Fruit fly (Drosophila melanogaster): Measurements from ENCODE around the gene CG6770.

CG6770 gene

dm6 chr2L:12011682-12012655, 33.9 kb downstream of the CG6770 start (continued):
- TF ChIP-seq CG17912 (GFP tag; optimal IDR thresholded peaks at IDR 0.05), result peak; percentile 6
- no peak for TF ChIP-seq bbx (GFP tag; IDR thresholded peaks at IDR 0.05; ENCODE audit: partially characterized antibody)
- peak; percentile 69 for TF ChIP-seq wek (GFP tag; optimal IDR thresholded peaks at IDR 0.05)
- TF ChIP-seq Hr78 (GFP tag; optimal IDR thresholded peaks at IDR 0.05), result peak in 1 of 2 experiments; percentile 93
- peak; percentile 56 for TF ChIP-seq CG8089 (GFP tag; optimal IDR thresholded peaks at IDR 0.05)
- TF ChIP-seq en (GFP tag; optimal IDR thresholded peaks at IDR 0.05), result peak; percentile 38
- TF ChIP-seq CG8924 (tag; optimal IDR thresholded peaks at IDR 0.05), result peak; percentile 67
- TF ChIP-seq sens (GFP tag), result peak; percentile 97
- peak in 1 of 2 experiments; percentile 93 for TF ChIP-seq Eip74EF (GFP tag; optimal IDR thresholded peaks at IDR 0.05)
- TF ChIP-seq CG2116 (GFP tag; optimal IDR thresholded peaks at IDR 0.05), result peak; percentile 21
- TF ChIP-seq CG9437 (GFP tag; optimal IDR thresholded peaks at IDR 0.05), result no peak
- peak; percentile 51 for TF ChIP-seq CG3407 (GFP tag; optimal IDR thresholded peaks at IDR 0.05)
- TF ChIP-seq B-H2 (GFP tag; optimal IDR thresholded peaks at IDR 0.05), result peak; percentile 74
- no peak for TF ChIP-seq CG43689 (GFP tag; IDR thresholded peaks at IDR 0.05)
- TF ChIP-seq CG5953 (GFP tag; IDR thresholded peaks at IDR 0.05), result no peak
- peak; percentile 58 for TF ChIP-seq CoRest (tag; optimal IDR thresholded peaks at IDR 0.05)
- no peak for TF ChIP-seq ro (GFP tag; IDR thresholded peaks at IDR 0.05)
- TF ChIP-seq vnd (GFP tag; IDR thresholded peaks at IDR 0.05; ENCODE audit: partially characterized antibody), result no peak
- peak; percentile 81 for TF ChIP-seq oc (tag; optimal IDR thresholded peaks at IDR 0.05)
- peak; percentile 83 for TF ChIP-seq Meics (GFP tag; optimal IDR thresholded peaks at IDR 0.05)
- TF ChIP-seq unpg (GFP tag; optimal IDR thresholded peaks at IDR 0.05), result peak; percentile 57
- no peak for TF ChIP-seq H15 (GFP tag; IDR thresholded peaks at IDR 0.05)
- peak; percentile 91 for TF ChIP-seq CG5180 (GFP tag; optimal IDR thresholded peaks at IDR 0.05)
- TF ChIP-seq Chrac-16 (GFP tag; optimal IDR thresholded peaks at IDR 0.05), result peak; percentile 64
- TF ChIP-seq bsh (GFP tag; optimal IDR thresholded peaks at IDR 0.05), result peak; percentile 26 to 63
- peak; percentile 58 for TF ChIP-seq fu2 (GFP tag; optimal IDR thresholded peaks at IDR 0.05)
- peak; percentile 84 for TF ChIP-seq dm (GFP tag; optimal IDR thresholded peaks at IDR 0.05)
- no peak for TF ChIP-seq CG6175 (GFP tag; IDR thresholded peaks at IDR 0.05)
- TF ChIP-seq Side (GFP tag; optimal IDR thresholded peaks at IDR 0.05), result peak; percentile 85
- TF ChIP-seq Aef1 (GFP tag; IDR thresholded peaks at IDR 0.05), result no peak
- peak; percentile 17 for TF ChIP-seq crc (GFP tag; optimal IDR thresholded peaks at IDR 0.05)
- TF ChIP-seq CG12071 (GFP tag; optimal IDR thresholded peaks at IDR 0.05), result peak; percentile 75
- TF ChIP-seq HLHmδ (GFP tag; optimal IDR thresholded peaks at IDR 0.05), result peak; percentile 89
- no peak for TF ChIP-seq CG11696 (GFP tag; IDR thresholded peaks at IDR 0.05)
- peak; percentile 30 for TF ChIP-seq emc (GFP tag; optimal IDR thresholded peaks at IDR 0.05)
- TF ChIP-seq Mad (GFP tag; optimal IDR thresholded peaks at IDR 0.05), result peak; percentile 80
- TF ChIP-seq gro (GFP tag; optimal IDR thresholded peaks at IDR 0.05), result peak; percentile 67
- TF ChIP-seq CG4360 (GFP tag; IDR thresholded peaks at IDR 0.05), result no peak
- no peak for TF ChIP-seq CG10366 (GFP tag; IDR thresholded peaks at IDR 0.05)
- peak; percentile 86 for TF ChIP-seq CG6765 (GFP tag; optimal IDR thresholded peaks at IDR 0.05)
- peak; percentile 89 for TF ChIP-seq cwo (GFP tag; optimal IDR thresholded peaks at IDR 0.05)
- TF ChIP-seq lab (GFP tag; optimal IDR thresholded peaks at IDR 0.05), result peak; percentile 94
- TF ChIP-seq CG5245 (GFP tag; optimal IDR thresholded peaks at IDR 0.05), result peak; percentile 84
- peak; percentile 51 for TF ChIP-seq CG10431 (GFP tag; optimal IDR thresholded peaks at IDR 0.05)
- TF ChIP-seq CG7987 (GFP tag; optimal IDR thresholded peaks at IDR 0.05), result peak; percentile 27
- peak; percentile 22 for TF ChIP-seq Jarid2 (GFP tag; optimal IDR thresholded peaks at IDR 0.05)
- TF ChIP-seq Hey (tag; optimal IDR thresholded peaks at IDR 0.05), result peak; percentile 10
